Worm (Caenorhabditis elegans): ENCODE data around the gene F45D3.3.
A peak's percentile ranks its signal among the peaks of the same experiment; 100 is the strongest.

F45D3.3 gene

DNA sequence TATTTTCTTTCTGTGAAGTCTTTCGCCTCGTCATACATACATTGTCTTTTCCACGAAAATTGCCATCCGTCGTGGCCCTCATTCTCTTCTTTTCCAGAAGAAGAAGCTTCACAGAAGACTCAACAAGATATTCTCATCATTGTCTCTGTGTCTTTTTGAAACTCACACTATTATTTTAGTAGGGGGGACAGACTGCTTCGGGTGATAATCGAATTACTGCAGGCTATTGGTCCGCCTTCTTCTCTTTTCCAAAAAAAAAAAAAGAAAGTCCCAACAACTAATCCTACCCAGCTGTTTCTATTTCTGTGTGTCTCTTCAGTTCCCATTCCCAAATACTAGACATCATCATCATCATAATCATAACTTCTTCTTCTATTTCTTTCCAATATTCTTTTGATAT lies 33.2 kb upstream of the F45D3.3 start:
- TF ChIP-seq mls-2 (tag; optimal IDR thresholded peaks at IDR 0.05) (no peak), ces-1 (GFP tag; optimal IDR thresholded peaks at IDR 0.05) (peak; percentile 94)

DNA sequence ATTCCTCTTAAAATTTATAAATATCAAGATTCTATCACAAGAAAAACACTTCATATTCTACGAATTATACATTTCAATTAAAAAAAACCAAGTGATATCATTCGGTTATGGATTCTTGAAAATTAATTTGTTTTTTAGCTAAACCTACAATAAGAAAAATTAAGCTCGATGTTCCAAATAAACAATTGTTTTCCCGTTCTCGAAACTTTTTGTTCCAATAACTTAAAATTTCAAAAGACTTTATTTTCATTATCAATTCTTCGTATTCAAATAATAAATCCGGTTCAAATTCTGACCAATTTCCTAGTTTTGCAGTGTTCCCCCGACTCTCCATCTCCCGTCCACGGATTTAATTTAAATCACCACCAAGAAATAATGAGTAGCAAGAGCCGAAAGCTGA lies 29.1 kb upstream of the F45D3.3 start, which contains the start of gene E02A10.3:
Gene E02A10.3 (plus strand): TSS at position 301 of the 400 bp plus-strand sequence.
- TF ChIP-seq unc-39 (tag; optimal IDR thresholded peaks at IDR 0.05) (no peak), tbx-8 (GFP tag; optimal IDR thresholded peaks at IDR 0.05) (no peak), ceh-83 (GFP tag; optimal IDR thresholded peaks at IDR 0.05) (no peak), lsy-2 (tag; optimal IDR thresholded peaks at IDR 0.05) (no peak), nhr-12 (tag; optimal IDR thresholded peaks at IDR 0.05) (no peak)

DNA sequence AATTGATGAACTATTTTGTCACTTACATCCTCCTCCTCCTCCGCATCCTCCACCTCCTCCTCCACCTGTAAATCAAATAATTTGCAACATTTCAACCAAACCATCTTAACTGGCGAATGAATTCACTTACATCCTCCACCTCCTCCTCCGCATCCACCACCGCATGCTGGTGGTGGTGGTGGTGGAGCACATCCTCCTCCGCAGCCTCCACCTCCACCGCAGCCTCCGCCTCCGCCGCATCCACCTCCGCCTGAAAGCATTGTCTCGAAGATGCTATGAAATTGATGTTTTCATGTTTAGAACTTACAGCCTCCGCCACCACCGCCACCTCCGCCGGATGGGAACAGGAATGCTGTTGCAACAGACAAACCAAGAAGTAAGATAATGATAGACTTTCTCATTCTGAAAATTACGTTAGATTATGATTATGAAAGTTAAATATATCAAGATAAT lies 26.3 kb upstream of the F45D3.3 start, which contains the start of gene grl-23:
Gene grl-23 (minus strand): TSS at position 403 of the 453 bp plus-strand sequence.
- TF ChIP-seq unc-62 (GFP tag; optimal IDR thresholded peaks at IDR 0.05) (no peak), nhr-28 (tag; optimal IDR thresholded peaks at IDR 0.05) (no peak), ham-2 (GFP tag; optimal IDR thresholded peaks at IDR 0.05) (no peak), ceh-39 (tag; optimal IDR thresholded peaks at IDR 0.05) (no peak), nhr-237 (tag; optimal IDR thresholded peaks at IDR 0.05) (no peak), mls-2 (tag; optimal IDR thresholded peaks at IDR 0.05) (no peak), cnd-1 (tag; optimal IDR thresholded peaks at IDR 0.05) (no peak)

DNA sequence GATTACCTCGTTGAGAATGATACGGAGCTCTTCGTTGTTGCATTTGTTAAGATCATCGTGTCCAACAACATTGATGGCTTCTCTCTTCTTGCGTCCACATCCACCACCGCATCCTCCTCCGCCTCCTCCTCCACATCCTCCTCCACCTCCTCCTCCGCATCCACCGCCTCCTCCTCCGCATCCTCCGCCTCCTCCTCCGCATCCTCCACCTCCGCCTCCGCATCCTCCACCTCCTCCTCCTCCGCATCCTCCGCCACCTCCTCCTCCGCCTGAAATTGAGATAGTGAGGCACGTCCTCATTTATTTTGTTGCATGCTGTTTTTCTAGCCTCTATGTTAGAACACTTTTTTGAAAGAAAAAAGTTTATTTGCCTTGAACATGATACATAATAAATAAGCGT lies 25.7 kb upstream of the F45D3.3 start:
- TF ChIP-seq ceh-39 (tag; optimal IDR thresholded peaks at IDR 0.05) (no peak), mep-1 (tag; optimal IDR thresholded peaks at IDR 0.05) (no peak), unc-120 (tag; optimal IDR thresholded peaks at IDR 0.05; ENCODE audit: poor library complexity, severe bottlenecking) (no peak), drap-1 (GFP tag; optimal IDR thresholded peaks at IDR 0.05) (no peak), pha-4 (tag; optimal IDR thresholded peaks at IDR 0.05) (no peak), hlh-1 (tag; optimal IDR thresholded peaks at IDR 0.05) (no peak), ztf-11 (tag; optimal IDR thresholded peaks at IDR 0.05) (no peak), flh-1 (GFP tag; optimal IDR thresholded peaks at IDR 0.05) (no peak), nhr-76 (tag; optimal IDR thresholded peaks at IDR 0.05) (no peak), nhr-237 (tag; optimal IDR thresholded peaks at IDR 0.05) (no peak), tbx-8 (GFP tag; optimal IDR thresholded peaks at IDR 0.05) (no peak), elt-3 (tag; optimal IDR thresholded peaks at IDR 0.05) (no peak), snpc-4 (tag; optimal IDR thresholded peaks at IDR 0.05) (no peak), unc-62 (GFP tag; optimal IDR thresholded peaks at IDR 0.05) (no peak), sptf-1 (tag; optimal IDR thresholded peaks at IDR 0.05) (no peak), cnd-1 (tag; optimal IDR thresholded peaks at IDR 0.05) (no peak)

DNA sequence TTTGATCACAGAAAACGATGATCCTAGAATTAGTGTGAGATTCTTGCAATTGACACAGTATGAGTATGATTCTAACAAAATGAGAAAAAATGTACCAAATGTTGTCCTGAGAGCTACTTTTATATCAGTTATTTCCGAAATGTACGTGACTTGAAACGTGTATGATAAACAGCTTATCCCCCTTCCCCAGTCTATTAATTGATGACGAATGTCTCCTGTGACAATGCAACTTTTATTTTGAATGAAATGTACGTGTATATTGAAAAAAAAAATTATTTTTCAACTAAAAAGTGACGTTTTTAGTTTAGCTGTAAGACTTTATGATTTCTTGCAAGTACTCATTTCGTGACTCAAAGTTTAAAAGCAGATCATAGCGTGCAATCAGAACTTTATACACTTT lies 20.1 kb upstream of the F45D3.3 start:
- no peak for TF ChIP-seq mab-5 (tag; optimal IDR thresholded peaks at IDR 0.05)
- no peak for TF ChIP-seq nhr-28 (tag; optimal IDR thresholded peaks at IDR 0.05)
- TF ChIP-seq drap-1 (GFP tag; optimal IDR thresholded peaks at IDR 0.05): no peak

DNA sequence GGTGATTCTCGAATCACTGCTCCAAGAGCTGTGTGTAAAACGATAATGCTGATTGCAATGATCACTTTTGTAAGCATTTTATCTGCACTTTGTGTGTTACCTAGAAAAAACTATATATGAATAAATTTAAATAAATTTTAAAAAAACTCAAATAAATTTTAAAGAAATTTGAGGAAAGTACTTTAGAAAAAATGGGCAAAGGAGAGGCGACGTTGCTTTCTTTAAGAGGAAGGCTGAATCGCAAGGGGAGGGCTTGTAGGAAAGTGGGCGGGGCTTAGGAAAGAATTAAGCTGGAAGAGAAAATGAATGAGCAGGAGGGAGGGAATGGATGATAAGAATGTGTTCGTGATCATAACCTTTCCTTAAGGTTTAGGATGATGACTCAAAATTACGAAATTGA lies 17.7 kb upstream of the F45D3.3 start, which contains the start of gene E02A10.4:
Gene E02A10.4 (minus strand): TSS at position 101 of the 400 bp plus-strand sequence.
- TF ChIP-seq sem-2 (GFP tag; optimal IDR thresholded peaks at IDR 0.05) (no peak), drap-1 (GFP tag; optimal IDR thresholded peaks at IDR 0.05) (no peak), ceh-43 (GFP tag; optimal IDR thresholded peaks at IDR 0.05) (no peak), ztf-11 (tag; optimal IDR thresholded peaks at IDR 0.05) (no peak), nhr-76 (tag; optimal IDR thresholded peaks at IDR 0.05) (no peak), nhr-12 (tag; optimal IDR thresholded peaks at IDR 0.05) (no peak)

DNA sequence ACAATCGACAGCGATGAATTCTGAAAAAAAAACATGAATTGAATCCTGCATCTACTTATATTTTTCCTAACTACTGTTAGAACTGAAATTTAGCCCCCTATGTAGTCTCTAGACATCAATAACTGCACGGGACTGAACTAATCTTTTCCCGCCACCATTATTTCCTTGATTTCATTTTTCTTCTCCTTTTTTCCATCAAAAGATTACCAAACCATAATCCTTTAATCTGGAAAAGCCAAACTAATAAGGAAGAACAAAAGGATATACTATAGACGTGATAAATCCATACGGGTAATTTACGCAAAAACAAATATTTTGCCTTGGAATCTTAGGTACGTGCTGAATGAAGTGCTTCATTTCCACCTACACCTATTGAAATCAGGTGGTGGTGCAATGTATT lies 17.1 kb upstream of the F45D3.3 start:
- no peak for TF ChIP-seq unc-120 (tag; optimal IDR thresholded peaks at IDR 0.05; ENCODE audit: poor library complexity, severe bottlenecking)
- TF ChIP-seq lin-32 (GFP tag; optimal IDR thresholded peaks at IDR 0.05): no peak
- no peak for TF ChIP-seq nhr-12 (tag; optimal IDR thresholded peaks at IDR 0.05)
- TF ChIP-seq mep-1 (tag; optimal IDR thresholded peaks at IDR 0.05): no peak
- no peak for TF ChIP-seq lin-13 (tag; optimal IDR thresholded peaks at IDR 0.05)
- no peak for TF ChIP-seq elt-3 (tag; optimal IDR thresholded peaks at IDR 0.05)
- no peak for TF ChIP-seq ceh-43 (GFP tag; optimal IDR thresholded peaks at IDR 0.05)
- no peak for TF ChIP-seq ham-2 (GFP tag; optimal IDR thresholded peaks at IDR 0.05)
- TF ChIP-seq flh-1 (GFP tag; optimal IDR thresholded peaks at IDR 0.05): no peak
- no peak for TF ChIP-seq ceh-83 (GFP tag; optimal IDR thresholded peaks at IDR 0.05)
- no peak for TF ChIP-seq nhr-2 (tag; optimal IDR thresholded peaks at IDR 0.05)
- TF ChIP-seq tbx-8 (GFP tag; optimal IDR thresholded peaks at IDR 0.05): no peak
- no peak for TF ChIP-seq cnd-1 (tag; optimal IDR thresholded peaks at IDR 0.05)
- no peak for TF ChIP-seq pha-4 (tag; optimal IDR thresholded peaks at IDR 0.05)
- TF ChIP-seq drap-1 (GFP tag; optimal IDR thresholded peaks at IDR 0.05): no peak
- TF ChIP-seq nhr-76 (tag; optimal IDR thresholded peaks at IDR 0.05): no peak
- no peak for TF ChIP-seq hlh-1 (tag; optimal IDR thresholded peaks at IDR 0.05)
- no peak for TF ChIP-seq mls-2 (tag; optimal IDR thresholded peaks at IDR 0.05)
- no peak for TF ChIP-seq elt-1 (tag; optimal IDR thresholded peaks at IDR 0.05; ENCODE audit: borderline replicate concordance, insufficient read depth)

Measured in whole organism, mixed stage, embryonic.